Fruit fly (Drosophila melanogaster) Kc167 (cell line): ENCODE measurements around the gene CG42238.

Experiments
- Myc ChIP-seq: fragments of >200 bp; optimal IDR thresholded peaks from 2 replicates; lab custom pipeline; 2017; ENCODE audit warnings: missing external identifiers
- Sin3A ChIP-seq: fragments of >200 bp; optimal IDR thresholded peaks from 2 replicates; lab custom pipeline; 2018; ENCODE audit warnings: missing external identifiers
- h ChIP-seq: fragments of >200 bp; optimal IDR thresholded peaks from 3 replicates; lab custom pipeline; 2018; ENCODE audit warnings: missing external identifiers
- insv ChIP-seq: fragments of >200 bp; optimal IDR thresholded peaks from 3 replicates; lab custom pipeline; 2018; ENCODE audit warnings: missing external identifiers
- psq ChIP-seq: fragments of >200 bp; optimal IDR thresholded peaks from 2 replicates; lab custom pipeline; 2017; ENCODE audit warnings: missing external identifiers
- ttk ChIP-seq: sonication (Bioruptor generic); optimal IDR thresholded peaks from 2 replicates; lab custom pipeline; 2017; ENCODE audit warnings: missing external identifiers

- no peak for TF ChIP-seq psq (lab: Kevin White, UChicago)
- TF ChIP-seq h (lab: Kevin White, UChicago), result no peak
- no peak for TF ChIP-seq Sin3A (lab: Kevin White, UChicago)
- TF ChIP-seq insv (lab: Kevin White, UChicago), result no peak
- TF ChIP-seq Myc (lab: Kevin White, UChicago), result no peak
- TF ChIP-seq ttk (lab: Kevin White, UChicago), result no peak
Measured at dm6 chr2L:20937395-20937794, 114.6 kb downstream of the CG42238 start.
